Worm (Caenorhabditis elegans): ENCODE results near the gene Y38H6C.15.

Y38H6C.15 gene

ce11 chrV:20536208-20536607 is at the start of gene Y38H6C.15:
TSS of gene Y38H6C.15 (minus strand) at chrV:20536308.
- no peak for TF ChIP-seq nhr-71 (tag; optimal IDR thresholded peaks at IDR 0.05)
- TF ChIP-seq nhr-84 (tag; optimal IDR thresholded peaks at IDR 0.05) = no peak
- no peak for TF ChIP-seq fkh-8 (tag; optimal IDR thresholded peaks at IDR 0.05)
- no peak for TF ChIP-seq tlp-1 (tag; optimal IDR thresholded peaks at IDR 0.05)
- TF ChIP-seq mab-9 (GFP tag; IDR thresholded peaks at IDR 0.05) = no peak
- TF ChIP-seq elt-3 (tag; optimal IDR thresholded peaks at IDR 0.05) = no peak

- TF ChIP-seq ztf-11 (tag; optimal IDR thresholded peaks at IDR 0.05) (peak in 1 of 2 experiments; percentile 67), mab-9 (GFP tag; IDR thresholded peaks at IDR 0.05) (peak; percentile 45; the same call in 1 of the 2 replicates), ama-1 (optimal IDR thresholded peaks at IDR 0.05) (no peak), nhr-11 (tag; optimal IDR thresholded peaks at IDR 0.05) (peak; percentile 69), jun-1 (tag; optimal IDR thresholded peaks at IDR 0.05) (peak; percentile 40), efl-3 (GFP tag; optimal IDR thresholded peaks at IDR 0.05) (peak; percentile 46), nhr-20 (tag; optimal IDR thresholded peaks at IDR 0.05) (peak; percentile 88), sox-4 (tag; optimal IDR thresholded peaks at IDR 0.05) (peak; percentile 75), mef-2 (tag; optimal IDR thresholded peaks at IDR 0.05) (peak; percentile 23), ceh-63 (GFP tag; optimal IDR thresholded peaks at IDR 0.05) (no peak), ztf-4 (tag; optimal IDR thresholded peaks at IDR 0.05) (no peak), sup-37 (GFP tag; optimal IDR thresholded peaks at IDR 0.05) (peak; percentile 30), tlp-1 (tag; optimal IDR thresholded peaks at IDR 0.05) (no peak), nhr-90 (tag; optimal IDR thresholded peaks at IDR 0.05; ENCODE audit: poor library complexity) (peak; percentile 90), elt-2 (tag; optimal IDR thresholded peaks at IDR 0.05) (peak; percentile 81), grh-1 (GFP tag; IDR thresholded peaks at IDR 0.05) (peak; percentile 66; the same call in 1 of the 2 replicates), lir-3 (tag; optimal IDR thresholded peaks at IDR 0.05; ENCODE audit: poor library complexity) (no peak), ceh-88 (GFP tag; IDR thresholded peaks at IDR 0.05) (peak; percentile 70), lin-39 (tag; optimal IDR thresholded peaks at IDR 0.05) (peak; percentile 80), egl-13 (tag; optimal IDR thresholded peaks at IDR 0.05) (peak; percentile 80), fos-1 (tag; optimal IDR thresholded peaks at IDR 0.05) (peak; percentile 28), unc-130 (tag; optimal IDR thresholded peaks at IDR 0.05) (peak; percentile 86), lin-14 (GFP tag; optimal IDR thresholded peaks at IDR 0.05) (peak; percentile 92), nhr-237 (tag; optimal IDR thresholded peaks at IDR 0.05) (no peak), ceh-90 (tag; optimal IDR thresholded peaks at IDR 0.05) (no peak), ces-1 (GFP tag; optimal IDR thresholded peaks at IDR 0.05) (no peak), ceh-8 (GFP tag; optimal IDR thresholded peaks at IDR 0.05) (peak; percentile 30), nhr-28 (tag; optimal IDR thresholded peaks at IDR 0.05) (no peak), xbp-1 (tag; optimal IDR thresholded peaks at IDR 0.05) (peak; percentile 89), pax-3 (tag; optimal IDR thresholded peaks at IDR 0.05) (peak; percentile 65), alr-1 (tag; optimal IDR thresholded peaks at IDR 0.05; ENCODE audit: borderline replicate concordance) (no peak), vab-15 (tag; optimal IDR thresholded peaks at IDR 0.05) (no peak), fkh-4 (tag; optimal IDR thresholded peaks at IDR 0.05; ENCODE audit: borderline replicate concordance) (peak; percentile 69), elt-3 (tag; optimal IDR thresholded peaks at IDR 0.05) (peak in 2 of 6 experiments; percentile 33 to 66), pqm-1 (tag; optimal IDR thresholded peaks at IDR 0.05) (no peak), fkh-8 (tag; optimal IDR thresholded peaks at IDR 0.05) (peak; percentile 87), ets-5 (GFP tag; IDR thresholded peaks at IDR 0.05) (no peak), efl-1 (optimal IDR thresholded peaks at IDR 0.05) (peak; percentile 64 to 73), efl-1 (GFP tag; optimal IDR thresholded peaks at IDR 0.05 in 1 of 2) (peak; percentile 75 to 96), blmp-1 (tag; optimal IDR thresholded peaks at IDR 0.05) (peak; percentile 11), dpl-1 (GFP tag; optimal IDR thresholded peaks at IDR 0.05) (peak; percentile 65 to 81 (median 79)), lin-13 (GFP tag; optimal IDR thresholded peaks at IDR 0.05) (peak; percentile 80), nhr-85 (tag) (peak; percentile 87), lsy-2 (tag; optimal IDR thresholded peaks at IDR 0.05) (peak; percentile 89 to 91), zip-4 (GFP tag; optimal IDR thresholded peaks at IDR 0.05) (peak; percentile 72), unc-98 (GFP tag; IDR thresholded peaks at IDR 0.05) (no peak), ceh-82 (tag; optimal IDR thresholded peaks at IDR 0.05) (peak; percentile 61 to 80 (median 70))
Observed at ce11 chrV:20580511-20581040, 44.5 kb upstream of the Y38H6C.15 start, which contains the start of gene F26F2.7. TSS of gene F26F2.7 (plus strand) at chrV:20580990.

All from whole organism, L1 larva.